Worm (Caenorhabditis elegans): ENCODE results near the gene hyl-2.

- TF ChIP-seq hnd-1 (tag; optimal IDR thresholded peaks at IDR 0.05) (no peak), ama-1 (optimal IDR thresholded peaks at IDR 0.05) (no peak), ets-7 (tag; optimal IDR thresholded peaks at IDR 0.05) (no peak), flt-1 (GFP tag; IDR thresholded peaks at IDR 0.05) (no peak), tra-4 (tag; optimal IDR thresholded peaks at IDR 0.05) (no peak), tbx-37 (GFP tag; conservative IDR thresholded peaks at IDR 0.05) (no peak), ceh-36 (tag; optimal IDR thresholded peaks at IDR 0.05) (no peak), scrt-1 (GFP tag; IDR thresholded peaks at IDR 0.05) (no peak), hmg-4 (GFP tag; optimal IDR thresholded peaks at IDR 0.05) (no peak), hmbx-1 (tag; optimal IDR thresholded peaks at IDR 0.05) (no peak), tbx-11 (GFP tag; IDR thresholded peaks at IDR 0.05) (no peak), B0310.2 (tag; optimal IDR thresholded peaks at IDR 0.05) (no peak), F13C5.2 (tag; optimal IDR thresholded peaks at IDR 0.05) (no peak)
Measured at ce11 chrX:4678029-4678428, 21.2 kb downstream of the hyl-2 start, which contains the start of gene flp-11.
